Fruit fly (Drosophila melanogaster): Measurements from ENCODE around the gene lmgB.

lmgB gene

dm6 chr2L:8535394-8536176 lies 7.2 kb upstream of the lmgB start (continued):
- TF ChIP-seq kni (GFP tag; optimal IDR thresholded peaks at IDR 0.05) = peak; percentile 81
- TF ChIP-seq HLH54F (GFP tag; optimal IDR thresholded peaks at IDR 0.05) = peak; percentile 51
- TF ChIP-seq tap (tag; optimal IDR thresholded peaks at IDR 0.05) = peak; percentile 91
- TF ChIP-seq GATAe (GFP tag; conservative IDR thresholded peaks at IDR 0.05) = peak; percentile 57
- TF ChIP-seq mld (GFP tag; IDR thresholded peaks at IDR 0.05; ENCODE audit: partially characterized antibody) = no peak
- TF ChIP-seq fd64A (GFP tag; optimal IDR thresholded peaks at IDR 0.05) = peak; percentile 10
- TF ChIP-seq sqz (GFP tag; optimal IDR thresholded peaks at IDR 0.05) = peak; percentile 90
- TF ChIP-seq Poxn (GFP tag; IDR thresholded peaks at IDR 0.05) = peak; percentile 63
- TF ChIP-seq CG6813 (GFP tag; optimal IDR thresholded peaks at IDR 0.05) = peak; percentile 87
- peak; percentile 96 for TF ChIP-seq CG8924 (tag; optimal IDR thresholded peaks at IDR 0.05)
- TF ChIP-seq CG10209 (GFP tag; optimal IDR thresholded peaks at IDR 0.05) = peak; percentile 95
- TF ChIP-seq BtbVII (GFP tag; optimal IDR thresholded peaks at IDR 0.05) = peak; percentile 95
- TF ChIP-seq Lim3 (GFP tag; IDR thresholded peaks at IDR 0.05) = no peak
- TF ChIP-seq CG14710 (tag; optimal IDR thresholded peaks at IDR 0.05) = peak; percentile 95
- TF ChIP-seq CG6689 (GFP tag; IDR thresholded peaks at IDR 0.05) = peak; percentile 85
- TF ChIP-seq Spps (tag; optimal IDR thresholded peaks at IDR 0.05) = peak; percentile 88
- TF ChIP-seq Sry-β (GFP tag; optimal IDR thresholded peaks at IDR 0.05) = peak; percentile 29
- TF ChIP-seq Neu2 (GFP tag; optimal IDR thresholded peaks at IDR 0.05; ENCODE audit: borderline replicate concordance) = no peak
- peak; percentile 46 for TF ChIP-seq CG4854 (GFP tag; optimal IDR thresholded peaks at IDR 0.05)
- TF ChIP-seq al (GFP tag; IDR thresholded peaks at IDR 0.05) = peak; percentile 79
- peak; percentile 44 for TF ChIP-seq ac (GFP tag; optimal IDR thresholded peaks at IDR 0.05)
- peak; percentile 95 for TF ChIP-seq CG7839 (tag; optimal IDR thresholded peaks at IDR 0.05)
- TF ChIP-seq otp (GFP tag; IDR thresholded peaks at IDR 0.05) = 0 out of 3 replicates have a peak, but pooled peaks have one; percentile 26
- TF ChIP-seq bigmax (GFP tag; optimal IDR thresholded peaks at IDR 0.05) = no peak
- TF ChIP-seq CG31365 (tag; optimal IDR thresholded peaks at IDR 0.05) = peak; percentile 0
- TF ChIP-seq gcm (GFP tag; optimal IDR thresholded peaks at IDR 0.05) = peak; percentile 91
- no peak for TF ChIP-seq Gsc (GFP tag; IDR thresholded peaks at IDR 0.05)
- TF ChIP-seq CG17568 (GFP tag; optimal IDR thresholded peaks at IDR 0.05) = peak; percentile 70
- peak; percentile 92 for TF ChIP-seq sens (GFP tag)
- TF ChIP-seq Taf1 (GFP tag; IDR thresholded peaks at IDR 0.05) = peak; percentile 28; the same call in 1 of the 2 replicates
- TF ChIP-seq jumu (GFP tag; optimal IDR thresholded peaks at IDR 0.05) = peak; percentile 19
- no peak for TF ChIP-seq gfzf (GFP tag; optimal IDR thresholded peaks at IDR 0.05)
- 0 out of 3 replicates have a peak, but pooled peaks have one; percentile 8 for TF ChIP-seq sr (GFP tag; IDR thresholded peaks at IDR 0.05)
- no peak for TF ChIP-seq CG12236 (GFP tag; optimal IDR thresholded peaks at IDR 0.05)
- TF ChIP-seq Mes4 (GFP tag; optimal IDR thresholded peaks at IDR 0.05) = peak; percentile 27
- peak; percentile 18 for TF ChIP-seq CG9797 (GFP tag; optimal IDR thresholded peaks at IDR 0.05)
- no peak for TF ChIP-seq CG4282 (GFP tag; optimal IDR thresholded peaks at IDR 0.05)
- peak; percentile 79 for TF ChIP-seq CG10431 (GFP tag; optimal IDR thresholded peaks at IDR 0.05)
- no peak for TF ChIP-seq amos (GFP tag; IDR thresholded peaks at IDR 0.05; ENCODE audit: partially characterized antibody)
- TF ChIP-seq CG11695 (GFP tag; IDR thresholded peaks at IDR 0.05) = peak; percentile 78
- TF ChIP-seq CoRest (tag; optimal IDR thresholded peaks at IDR 0.05) = peak; percentile 96
- TF ChIP-seq CG1792 (GFP tag; optimal IDR thresholded peaks at IDR 0.05) = no peak
- peak in 1 of 2 experiments; percentile 44 for TF ChIP-seq crp (GFP tag; optimal IDR thresholded peaks at IDR 0.05)
- peak; percentile 64 for TF ChIP-seq NFAT (GFP tag; IDR thresholded peaks at IDR 0.05)
- peak; percentile 83 for TF ChIP-seq CG17385 (GFP tag; optimal IDR thresholded peaks at IDR 0.05)
- TF ChIP-seq chn (GFP tag; optimal IDR thresholded peaks at IDR 0.05) = peak; percentile 9
- TF ChIP-seq Nf-YC (tag; optimal IDR thresholded peaks at IDR 0.05) = peak; percentile 88
- TF ChIP-seq zen2 (GFP tag; IDR thresholded peaks at IDR 0.05; ENCODE audit: partially characterized antibody) = no peak
